Worm (Caenorhabditis elegans): ENCODE data around the gene E02H1.5.
A peak's percentile ranks its signal among the peaks of the same experiment; 100 is the strongest.

- TF ChIP-seq med-1 (GFP tag; optimal IDR thresholded peaks at IDR 0.05; ENCODE audit: insufficient read depth) (no peak), ztf-29 (GFP tag; IDR thresholded peaks at IDR 0.05) (no peak), klf-2 (GFP tag; conservative IDR thresholded peaks at IDR 0.05) (no peak), ref-1 (GFP tag; conservative IDR thresholded peaks at IDR 0.05) (no peak), tab-1 (GFP tag; IDR thresholded peaks at IDR 0.05) (0 out of 2 replicates have a peak, but pooled peaks have one; percentile 53)
Observed at ce11 chrII:9646122-9646555, 51.1 kb downstream of the E02H1.5 start.
